Fruit fly (Drosophila melanogaster): ENCODE measurements around the gene Rint1.

Gene Rint1

dm6 chr3L:7359827-7360323 lies 36.5 kb downstream of the Rint1 start, which contains the start of gene pst (continued):
- TF ChIP-seq Neu2 (GFP tag; optimal IDR thresholded peaks at IDR 0.05; ENCODE audit: borderline replicate concordance): no peak
- no peak for TF ChIP-seq CG18619 (GFP tag; optimal IDR thresholded peaks at IDR 0.05)
- TF ChIP-seq Fer1 (GFP tag; optimal IDR thresholded peaks at IDR 0.05): peak; percentile 24
- TF ChIP-seq CG12769 (tag; optimal IDR thresholded peaks at IDR 0.05): peak; percentile 74
- no peak for TF ChIP-seq CG3995 (GFP tag; optimal IDR thresholded peaks at IDR 0.05)
- no peak for TF ChIP-seq CG6654 (GFP tag; optimal IDR thresholded peaks at IDR 0.05)
- TF ChIP-seq CG10274 (GFP tag; optimal IDR thresholded peaks at IDR 0.05): peak; percentile 37
- TF ChIP-seq CG34376 (GFP tag; optimal IDR thresholded peaks at IDR 0.05): peak; percentile 66
- no peak for TF ChIP-seq CG18476 (GFP tag; optimal IDR thresholded peaks at IDR 0.05)
- no peak for TF ChIP-seq ken (GFP tag; IDR thresholded peaks at IDR 0.05)
- no peak for TF ChIP-seq slou (GFP tag; optimal IDR thresholded peaks at IDR 0.05)
- TF ChIP-seq CG7987 (GFP tag; optimal IDR thresholded peaks at IDR 0.05): peak; percentile 10
- TF ChIP-seq salm (tag; optimal IDR thresholded peaks at IDR 0.05): no peak
- no peak for TF ChIP-seq croc (GFP tag; conservative IDR thresholded peaks at IDR 0.05)
- peak; percentile 45 for TF ChIP-seq CG13894 (tag; optimal IDR thresholded peaks at IDR 0.05)
- peak; percentile 39; the same call in 1 of the 2 replicates for TF ChIP-seq E2f1 (GFP tag; IDR thresholded peaks at IDR 0.05)
- TF ChIP-seq vnd (GFP tag; IDR thresholded peaks at IDR 0.05; ENCODE audit: partially characterized antibody): no peak
- TF ChIP-seq CG13287 (GFP tag; IDR thresholded peaks at IDR 0.05; ENCODE audit: partially characterized antibody): no peak
- peak; percentile 96 for TF ChIP-seq wek (GFP tag; optimal IDR thresholded peaks at IDR 0.05)
- TF ChIP-seq hkb (optimal IDR thresholded peaks at IDR 0.05): no peak
- TF ChIP-seq hkb (GFP tag; IDR thresholded peaks at IDR 0.05): peak; percentile 57; the same call in 1 of the 2 replicates
- TF ChIP-seq eyg (GFP tag; optimal IDR thresholded peaks at IDR 0.05): no peak
- 0 out of 3 replicates have a peak, but pooled peaks have one; percentile 26 for TF ChIP-seq dysf (GFP tag; IDR thresholded peaks at IDR 0.05)
- 0 out of 3 replicates have a peak, but pooled peaks have one; percentile 44 for TF ChIP-seq H15 (GFP tag; IDR thresholded peaks at IDR 0.05)
- TF ChIP-seq NC2β (GFP tag; optimal IDR thresholded peaks at IDR 0.05): peak; percentile 41
- no peak for TF ChIP-seq CG10366 (GFP tag; IDR thresholded peaks at IDR 0.05)
- peak; percentile 33 for TF ChIP-seq MESR4 (GFP tag; optimal IDR thresholded peaks at IDR 0.05)
- TF ChIP-seq Ptx1 (GFP tag; IDR thresholded peaks at IDR 0.05): no peak
- no peak for TF ChIP-seq CG11560 (tag; IDR thresholded peaks at IDR 0.05)
- no peak for TF ChIP-seq CG4404 (GFP tag; IDR thresholded peaks at IDR 0.05)
- TF ChIP-seq CrebB (tag; optimal IDR thresholded peaks at IDR 0.05): peak; percentile 66
- TF ChIP-seq D19A (tag; optimal IDR thresholded peaks at IDR 0.05): peak; percentile 14
- TF ChIP-seq CG1603 (tag; optimal IDR thresholded peaks at IDR 0.05): peak; percentile 25
- TF ChIP-seq CG11093 (GFP tag; IDR thresholded peaks at IDR 0.05): no peak
- TF ChIP-seq Meics (GFP tag; optimal IDR thresholded peaks at IDR 0.05): no peak
- TF ChIP-seq CG2875 (GFP tag; optimal IDR thresholded peaks at IDR 0.05): no peak
- TF ChIP-seq D19B (GFP tag; optimal IDR thresholded peaks at IDR 0.05): peak; percentile 57
- TF ChIP-seq ase (GFP tag; IDR thresholded peaks at IDR 0.05): no peak
- no peak for TF ChIP-seq Fer3 (tag; optimal IDR thresholded peaks at IDR 0.05)
- peak; percentile 31 for TF ChIP-seq sens (GFP tag)
- no peak for TF ChIP-seq org-1 (GFP tag; optimal IDR thresholded peaks at IDR 0.05)
- TF ChIP-seq esg (GFP tag; conservative IDR thresholded peaks at IDR 0.05): no peak
- TF ChIP-seq CG7786 (GFP tag; optimal IDR thresholded peaks at IDR 0.05): peak; percentile 20
- no peak for TF ChIP-seq lov (optimal IDR thresholded peaks at IDR 0.05)
- no peak; the same call in 2 of the 3 replicates for TF ChIP-seq lov (GFP tag; IDR thresholded peaks at IDR 0.05)
- no peak for TF ChIP-seq Tbp (GFP tag; optimal IDR thresholded peaks at IDR 0.05)
- no peak for TF ChIP-seq twi (tag; optimal IDR thresholded peaks at IDR 0.05)
- no peak for TF ChIP-seq tin (GFP tag; optimal IDR thresholded peaks at IDR 0.05)
- TF ChIP-seq CG7271 (tag; optimal IDR thresholded peaks at IDR 0.05): no peak
- TF ChIP-seq stwl (tag; optimal IDR thresholded peaks at IDR 0.05): no peak
- TF ChIP-seq CG4730 (GFP tag; IDR thresholded peaks at IDR 0.05): no peak

Measured in whole organism, embryonic.